Worm (Caenorhabditis elegans) whole organism, L1 larva: ENCODE measurements around the gene amt-3.

ENCODE experiments used
- C04F5.9 ChIP-seq: sonication (generic microtip); optimal IDR thresholded peaks from 2 replicates; lab custom pipeline; 2016; ENCODE audit warnings: missing genetic modification characterization, missing compliant biosample characterization
- C16A3.4 ChIP-seq: fragments of 150-350 bp; optimal IDR thresholded peaks from 2 replicates; lab custom pipeline; 2014; ENCODE audit warnings: missing biosample characterization, missing genetic modification characterization
- F16B12.6 ChIP-seq: fragments of 150-350 bp; optimal IDR thresholded peaks from 2 replicates; lab custom pipeline; 2014; ENCODE audit warnings: missing biosample characterization, missing genetic modification characterization
- Y116A8C.19 ChIP-seq: sonication (generic microtip); optimal IDR thresholded peaks from 2 replicates; lab custom pipeline; 2016; ENCODE audit warnings: missing compliant biosample characterization, missing genetic modification characterization, borderline replicate concordance
- ceh-63 ChIP-seq: fragments of 200-800 bp; sonication (Bioruptor generic); optimal IDR thresholded peaks from 2 replicates; lab custom pipeline; 2018; ENCODE audit warnings: mild to moderate bottlenecking, missing genetic modification characterization, missing compliant biosample characterization
- ceh-88 ChIP-seq: fragments of 200-800 bp; sonication (Bioruptor generic); IDR thresholded peaks from 2 replicates; pipeline ENCODE4 v1.3.6; 2022; ENCODE audit warnings: missing genetic modification characterization, missing compliant biosample characterization
- ces-1 ChIP-seq: fragments of 150-350 bp; optimal IDR thresholded peaks from 2 replicates; lab custom pipeline; 2014; ENCODE audit warnings: missing biosample characterization, missing genetic modification reagents, missing genetic modification characterization
- dpl-1 ChIP-seq, 3 experiments: fragments of 150-350 bp in 2 of 3; sonication (generic microtip) in 1 of 3; optimal IDR thresholded peaks; 2 replicates each; lab custom pipeline; 2014 to 2017; ENCODE audit warnings: missing biosample characterization in 3 of 3, missing genetic modification characterization in 3 of 3, missing genetic modification reagents in 3 of 3
- efl-1 ChIP-seq, 4 experiments: fragments of 150-350 bp; optimal IDR thresholded peaks in 3 of 4; peaks in 1 of 4; 1 replicate in 1 of 4; 2 replicates in 3 of 4; lab custom pipeline; 2014; ENCODE audit warnings: missing biosample characterization in 2 of 4, missing genetic modification characterization in 2 of 4, missing genetic modification reagents in 2 of 4
- elt-2 ChIP-seq: sonication (generic microtip); optimal IDR thresholded peaks from 2 replicates; lab custom pipeline; 2016; ENCODE audit warnings: missing genetic modification characterization, mild to moderate bottlenecking, inconsistent platforms, missing compliant biosample characterization, missing genetic modification reagents
- fkh-10 ChIP-seq: sonication (generic microtip); optimal IDR thresholded peaks from 2 replicates; lab custom pipeline; 2017; ENCODE audit warnings: missing biosample characterization, missing genetic modification reagents, missing genetic modification characterization
- fkh-4 ChIP-seq: sonication (generic microtip); optimal IDR thresholded peaks from 2 replicates; lab custom pipeline; 2016; ENCODE audit warnings: missing compliant biosample characterization, missing genetic modification characterization, borderline replicate concordance
- fkh-8 ChIP-seq: sonication (generic microtip); optimal IDR thresholded peaks from 2 replicates; lab custom pipeline; 2016; ENCODE audit warnings: mild to moderate bottlenecking, missing genetic modification characterization, missing compliant biosample characterization
- hlh-17 ChIP-seq: fragments of 200-800 bp; sonication (Bioruptor generic); optimal IDR thresholded peaks from 2 replicates; lab custom pipeline; 2018; ENCODE audit warnings: missing genetic modification characterization, mild to moderate bottlenecking, missing compliant biosample characterization, moderate library complexity, borderline replicate concordance
- hlh-4 ChIP-seq: sonication (generic microtip); optimal IDR thresholded peaks from 2 replicates; lab custom pipeline; 2016; ENCODE audit warnings: mild to moderate bottlenecking, missing genetic modification characterization, missing compliant biosample characterization
- lin-13 ChIP-seq: fragments of 150-350 bp; optimal IDR thresholded peaks from 2 replicates; lab custom pipeline; 2014; ENCODE audit warnings: missing biosample characterization, missing genetic modification reagents, missing genetic modification characterization
- lin-39 ChIP-seq: fragments of 150-350 bp; optimal IDR thresholded peaks from 2 replicates; lab custom pipeline; 2014; ENCODE audit warnings: missing biosample characterization, missing genetic modification reagents, missing genetic modification characterization
- lir-3 ChIP-seq: sonication (generic microtip); optimal IDR thresholded peaks from 2 replicates; lab custom pipeline; 2016; ENCODE audit warnings: mild to moderate bottlenecking, missing genetic modification characterization, moderate library complexity, missing compliant biosample characterization; ENCODE audit not compliant: poor library complexity
- lsy-2 ChIP-seq, 2 experiments: fragments of 150-350 bp; optimal IDR thresholded peaks; 2 replicates each; lab custom pipeline; 2014; ENCODE audit warnings: missing biosample characterization in 2 of 2, missing genetic modification characterization in 2 of 2
- mdl-1 ChIP-seq, 2 experiments: fragments of 150-350 bp; optimal IDR thresholded peaks; 2 replicates each; lab custom pipeline; 2014 to 2017; ENCODE audit warnings: missing biosample characterization in 2 of 2, missing genetic modification characterization in 2 of 2, inconsistent platforms in 1 of 2
- mep-1 ChIP-seq: fragments of 150-350 bp; optimal IDR thresholded peaks from 2 replicates; lab custom pipeline; 2014; ENCODE audit warnings: missing biosample characterization, missing genetic modification characterization
- nhr-12 ChIP-seq: sonication (generic microtip); optimal IDR thresholded peaks from 2 replicates; lab custom pipeline; 2017; ENCODE audit warnings: missing biosample characterization, missing genetic modification characterization
- nhr-19 ChIP-seq: fragments of 200-800 bp; sonication (Bioruptor generic); conservative IDR thresholded peaks from 2 replicates; pipeline ENCODE4 v1.3.6; 2022; ENCODE audit warnings: missing genetic modification characterization, missing compliant biosample characterization
- nhr-237 ChIP-seq: fragments of 150-350 bp; optimal IDR thresholded peaks from 2 replicates; lab custom pipeline; 2014; ENCODE audit warnings: missing biosample characterization, missing genetic modification characterization
- nhr-28 ChIP-seq: fragments of 150-350 bp; optimal IDR thresholded peaks from 2 replicates; lab custom pipeline; 2014; ENCODE audit warnings: missing biosample characterization, missing genetic modification characterization
- nhr-85 ChIP-seq: sonication (generic microtip); peaks from one replicate; lab custom pipeline; 2016; ENCODE audit warnings: missing genetic modification characterization, inconsistent platforms, missing compliant biosample characterization
- nhr-90 ChIP-seq: sonication (generic microtip); optimal IDR thresholded peaks from 2 replicates; lab custom pipeline; 2016; ENCODE audit warnings: mild to moderate bottlenecking, missing genetic modification characterization, missing compliant biosample characterization; ENCODE audit not compliant: poor library complexity
- pax-3 ChIP-seq: fragments of 200-800 bp; sonication (Bioruptor generic); optimal IDR thresholded peaks from 2 replicates; lab custom pipeline; 2018; ENCODE audit warnings: mild to moderate bottlenecking, missing genetic modification characterization, moderate library complexity, missing compliant biosample characterization
- pqm-1 ChIP-seq: sonication (generic microtip); optimal IDR thresholded peaks from 3 replicates; lab custom pipeline; 2017; ENCODE audit warnings: missing biosample characterization, missing genetic modification characterization
- sup-37 ChIP-seq: fragments of 200-800 bp; sonication (Bioruptor generic); optimal IDR thresholded peaks from 2 replicates; lab custom pipeline; 2018; ENCODE audit warnings: mild to moderate bottlenecking, missing genetic modification characterization, missing compliant biosample characterization
- tbx-2 ChIP-seq: sonication (generic microtip); optimal IDR thresholded peaks from 2 replicates; lab custom pipeline; 2016; ENCODE audit warnings: missing genetic modification characterization, missing compliant biosample characterization
- tlp-1 ChIP-seq: fragments of 150-350 bp; optimal IDR thresholded peaks from 2 replicates; lab custom pipeline; 2014; ENCODE audit warnings: missing biosample characterization, missing genetic modification characterization
- unc-130 ChIP-seq: fragments of 150-350 bp; optimal IDR thresholded peaks from 2 replicates; lab custom pipeline; 2017; ENCODE audit warnings: missing biosample characterization, missing genetic modification characterization, inconsistent platforms
- unc-62 ChIP-seq: fragments of 150-350 bp; optimal IDR thresholded peaks from 2 replicates; lab custom pipeline; 2014; ENCODE audit warnings: missing biosample characterization, missing genetic modification reagents, missing genetic modification characterization
- unc-86 ChIP-seq: sonication (generic microtip); optimal IDR thresholded peaks from 2 replicates; lab custom pipeline; 2016; ENCODE audit warnings: missing genetic modification characterization, missing compliant biosample characterization

Gene amt-3

ce11 chrII:8321244-8321643 lies 47.7 kb downstream of the amt-3 start, which contains the start of gene shw-1:
shw-1 (minus strand) TSS chrII:8321471.
- TF ChIP-seq F16B12.6 (tag; lab: Kevin White, UChicago) (no peak), efl-1 (optimal IDR thresholded peaks at IDR 0.05; lab: Kevin White, UChicago) (no peak), efl-1 (GFP tag; optimal IDR thresholded peaks at IDR 0.05 in 1 of 2; lab: Kevin White, UChicago) (peak in 1 of 2 experiments; percentile 67)
- TF ChIP-seq, all 84 proteins: peak for 1

ce11 chrII:8316701-8317100 lies 52.3 kb downstream of the amt-3 start:
- TF ChIP-seq fkh-10, result no peak
- no peak for TF ChIP-seq tlp-1 (tag; lab: Kevin White, UChicago)
- no peak for TF ChIP-seq dpl-1 (GFP tag; optimal IDR thresholded peaks at IDR 0.05; lab: Kevin White, UChicago)
- no peak for TF ChIP-seq C04F5.9 (tag; lab: Kevin White, UChicago)
- TF ChIP-seq unc-86 (tag; lab: Kevin White, UChicago), result no peak
- TF ChIP-seq nhr-28 (tag; lab: Kevin White, UChicago), result no peak
- TF ChIP-seq lin-13 (GFP tag; lab: Kevin White, UChicago), result no peak
- TF ChIP-seq hlh-4 (tag; lab: Kevin White, UChicago), result no peak
- TF ChIP-seq nhr-90, result no peak
- no peak for TF ChIP-seq lin-39 (tag; lab: Kevin White, UChicago)
- TF ChIP-seq mdl-1 (tag; optimal IDR thresholded peaks at IDR 0.05; lab: Kevin White, UChicago), result no peak
- TF ChIP-seq lir-3 (tag; lab: Kevin White, UChicago), result no peak
- TF ChIP-seq fkh-8 (tag; lab: Kevin White, UChicago), result no peak
- no peak for TF ChIP-seq ceh-63 (GFP tag; lab: Kevin White, UChicago)
- no peak for TF ChIP-seq C16A3.4 (tag; lab: Kevin White, UChicago)
- TF ChIP-seq ceh-88 (GFP tag; lab: Robert Waterston, UW), result no peak

ce11 chrII:8314768-8315167 lies 54.2 kb downstream of the amt-3 start:
- TF ChIP-seq unc-130 (no peak), fkh-10 (no peak), nhr-237 (tag; lab: Kevin White, UChicago) (no peak), nhr-85 (tag; lab: Kevin White, UChicago) (no peak), hlh-4 (tag; lab: Kevin White, UChicago) (no peak), ces-1 (GFP tag; lab: Kevin White, UChicago) (no peak), sup-37 (no peak), elt-2 (tag; lab: Kevin White, UChicago) (no peak), lsy-2 (tag; optimal IDR thresholded peaks at IDR 0.05; lab: Kevin White, UChicago) (no peak), unc-86 (tag; lab: Kevin White, UChicago) (no peak), nhr-19 (GFP tag; lab: Robert Waterston, UW) (no peak), hlh-17 (no peak), tbx-2 (tag; lab: Kevin White, UChicago) (no peak), mep-1 (tag; lab: Kevin White, UChicago) (no peak), fkh-4 (tag; lab: Kevin White, UChicago) (no peak), Y116A8C.19 (no peak), pqm-1 (tag; lab: Kevin White, UChicago) (no peak), unc-62 (GFP tag; lab: Kevin White, UChicago) (no peak), nhr-12 (tag; lab: Kevin White, UChicago) (no peak), pax-3 (no peak)
